Worm (Caenorhabditis elegans) whole organism, L1 larva: ENCODE data around the gene K06A4.6.

Experiments
- C34B4.2 ChIP-seq: sonication (generic microtip); optimal IDR thresholded peaks from 2 replicates; lab custom pipeline; 2017; ENCODE audit warnings: mild to moderate bottlenecking, missing genetic modification characterization, missing compliant biosample characterization
- F16B12.6 ChIP-seq: fragments of 150-350 bp; optimal IDR thresholded peaks from 2 replicates; lab custom pipeline; 2014; ENCODE audit warnings: missing biosample characterization, missing genetic modification characterization
- alr-1 ChIP-seq: fragments of 200-800 bp; sonication (Bioruptor generic); optimal IDR thresholded peaks from 2 replicates; lab custom pipeline; 2018; ENCODE audit warnings: borderline replicate concordance, mild to moderate bottlenecking, missing genetic modification characterization, missing compliant biosample characterization
- blmp-1 ChIP-seq: fragments of 150-350 bp; optimal IDR thresholded peaks from 2 replicates; lab custom pipeline; 2014; ENCODE audit warnings: missing biosample characterization, missing genetic modification characterization
- ceh-63 ChIP-seq: fragments of 200-800 bp; sonication (Bioruptor generic); optimal IDR thresholded peaks from 2 replicates; lab custom pipeline; 2018; ENCODE audit warnings: mild to moderate bottlenecking, missing genetic modification characterization, missing compliant biosample characterization
- ceh-90 ChIP-seq: sonication (generic microtip); optimal IDR thresholded peaks from 2 replicates; lab custom pipeline; 2016; ENCODE audit warnings: missing genetic modification characterization, missing compliant biosample characterization
- efl-1 ChIP-seq, 4 experiments: fragments of 150-350 bp; optimal IDR thresholded peaks in 3 of 4; peaks in 1 of 4; 1 replicate in 1 of 4; 2 replicates in 3 of 4; lab custom pipeline; 2014; ENCODE audit warnings: missing biosample characterization in 2 of 4, missing genetic modification characterization in 2 of 4, missing genetic modification reagents in 2 of 4
- egl-27 ChIP-seq, 2 experiments: fragments of 150-350 bp in 1 of 2; sonication (generic microtip); optimal IDR thresholded peaks; 3 replicates each; lab custom pipeline; 2017 to 2018; ENCODE audit warnings: missing biosample characterization in 2 of 2, missing genetic modification characterization in 2 of 2, missing genetic modification reagents in 2 of 2
- elt-2 ChIP-seq: sonication (generic microtip); optimal IDR thresholded peaks from 2 replicates; lab custom pipeline; 2016; ENCODE audit warnings: missing genetic modification characterization, mild to moderate bottlenecking, inconsistent platforms, missing compliant biosample characterization, missing genetic modification reagents
- elt-3 ChIP-seq, 6 experiments: fragments of 150-350 bp in 1 of 6; sonication (generic microtip); optimal IDR thresholded peaks; 2 replicates each; lab custom pipeline; 2017 to 2018; ENCODE audit warnings: missing biosample characterization in 6 of 6, missing genetic modification characterization in 6 of 6, inconsistent platforms in 1 of 6
- fkh-10 ChIP-seq: sonication (generic microtip); optimal IDR thresholded peaks from 2 replicates; lab custom pipeline; 2017; ENCODE audit warnings: missing biosample characterization, missing genetic modification reagents, missing genetic modification characterization
- hlh-4 ChIP-seq: sonication (generic microtip); optimal IDR thresholded peaks from 2 replicates; lab custom pipeline; 2016; ENCODE audit warnings: mild to moderate bottlenecking, missing genetic modification characterization, missing compliant biosample characterization
- lin-13 ChIP-seq: fragments of 150-350 bp; optimal IDR thresholded peaks from 2 replicates; lab custom pipeline; 2014; ENCODE audit warnings: missing biosample characterization, missing genetic modification reagents, missing genetic modification characterization
- lin-14 ChIP-seq: fragments of 200-800 bp; sonication (Bioruptor generic); optimal IDR thresholded peaks from 2 replicates; lab custom pipeline; 2018; ENCODE audit warnings: mild to moderate bottlenecking, missing genetic modification characterization, moderate library complexity, missing compliant biosample characterization
- lin-35 ChIP-seq, 2 experiments: fragments of 150-350 bp; optimal IDR thresholded peaks; 2 replicates each; lab custom pipeline; 2014; ENCODE audit warnings: missing biosample characterization in 2 of 2, missing genetic modification characterization in 2 of 2, missing genetic modification reagents in 2 of 2
- lir-3 ChIP-seq: sonication (generic microtip); optimal IDR thresholded peaks from 2 replicates; lab custom pipeline; 2016; ENCODE audit warnings: mild to moderate bottlenecking, missing genetic modification characterization, moderate library complexity, missing compliant biosample characterization; ENCODE audit not compliant: poor library complexity
- mab-9 ChIP-seq: fragments of 200-800 bp; sonication (Bioruptor generic); IDR thresholded peaks from 2 replicates; pipeline ENCODE4 v1.3.6; 2022; ENCODE audit warnings: missing genetic modification reagents, missing genetic modification characterization, missing compliant biosample characterization
- mdl-1 ChIP-seq, 2 experiments: fragments of 150-350 bp; optimal IDR thresholded peaks; 2 replicates each; lab custom pipeline; 2014 to 2017; ENCODE audit warnings: missing biosample characterization in 2 of 2, missing genetic modification characterization in 2 of 2, inconsistent platforms in 1 of 2
- mep-1 ChIP-seq: fragments of 150-350 bp; optimal IDR thresholded peaks from 2 replicates; lab custom pipeline; 2014; ENCODE audit warnings: missing biosample characterization, missing genetic modification characterization
- nhr-19 ChIP-seq: fragments of 200-800 bp; sonication (Bioruptor generic); conservative IDR thresholded peaks from 2 replicates; pipeline ENCODE4 v1.3.6; 2022; ENCODE audit warnings: missing genetic modification characterization, missing compliant biosample characterization
- nhr-20 ChIP-seq: sonication (generic microtip); optimal IDR thresholded peaks from 2 replicates; lab custom pipeline; 2016; ENCODE audit warnings: mild to moderate bottlenecking, missing genetic modification characterization, missing compliant biosample characterization
- nhr-47 ChIP-seq: sonication (generic microtip); optimal IDR thresholded peaks from 2 replicates; lab custom pipeline; 2016; ENCODE audit warnings: mild to moderate bottlenecking, missing genetic modification characterization, moderate library complexity, missing compliant biosample characterization
- nhr-71 ChIP-seq: sonication (generic microtip); optimal IDR thresholded peaks from 2 replicates; lab custom pipeline; 2016; ENCODE audit warnings: mild to moderate bottlenecking, missing genetic modification characterization, moderate library complexity, missing compliant biosample characterization
- nhr-76 ChIP-seq: sonication (generic microtip); optimal IDR thresholded peaks from 2 replicates; lab custom pipeline; 2017; ENCODE audit warnings: missing biosample characterization, missing genetic modification characterization
- nhr-85 ChIP-seq: sonication (generic microtip); peaks from one replicate; lab custom pipeline; 2016; ENCODE audit warnings: missing genetic modification characterization, inconsistent platforms, missing compliant biosample characterization
- nhr-90 ChIP-seq: sonication (generic microtip); optimal IDR thresholded peaks from 2 replicates; lab custom pipeline; 2016; ENCODE audit warnings: mild to moderate bottlenecking, missing genetic modification characterization, missing compliant biosample characterization; ENCODE audit not compliant: poor library complexity
- pax-3 ChIP-seq: fragments of 200-800 bp; sonication (Bioruptor generic); optimal IDR thresholded peaks from 2 replicates; lab custom pipeline; 2018; ENCODE audit warnings: mild to moderate bottlenecking, missing genetic modification characterization, moderate library complexity, missing compliant biosample characterization
- pqm-1 ChIP-seq: sonication (generic microtip); optimal IDR thresholded peaks from 3 replicates; lab custom pipeline; 2017; ENCODE audit warnings: missing biosample characterization, missing genetic modification characterization
- tbx-2 ChIP-seq: sonication (generic microtip); optimal IDR thresholded peaks from 2 replicates; lab custom pipeline; 2016; ENCODE audit warnings: missing genetic modification characterization, missing compliant biosample characterization
- tlp-1 ChIP-seq: fragments of 150-350 bp; optimal IDR thresholded peaks from 2 replicates; lab custom pipeline; 2014; ENCODE audit warnings: missing biosample characterization, missing genetic modification characterization
- unc-86 ChIP-seq: sonication (generic microtip); optimal IDR thresholded peaks from 2 replicates; lab custom pipeline; 2016; ENCODE audit warnings: missing genetic modification characterization, missing compliant biosample characterization
- unc-98 ChIP-seq: fragments of 200-800 bp; sonication (Bioruptor generic); IDR thresholded peaks from 2 replicates; pipeline ENCODE4 v1.3.6; 2022; ENCODE audit warnings: missing genetic modification characterization, missing compliant biosample characterization
- vab-15 ChIP-seq: sonication (generic microtip); optimal IDR thresholded peaks from 2 replicates; lab custom pipeline; 2017; ENCODE audit warnings: missing genotype, mild to moderate bottlenecking, missing genetic modification characterization, missing compliant biosample characterization
- zag-1 ChIP-seq: fragments of 150-350 bp; optimal IDR thresholded peaks from 2 replicates; lab custom pipeline; 2014; ENCODE audit warnings: missing biosample characterization, missing genetic modification characterization
- ztf-4 ChIP-seq: fragments of 150-350 bp; optimal IDR thresholded peaks from 2 replicates; lab custom pipeline; 2014; ENCODE audit warnings: missing biosample characterization, missing genetic modification characterization

The K06A4.6 gene

ce11 chrV:9509597-9509996 lies 29.1 kb upstream of the K06A4.6 start:
- TF ChIP-seq nhr-71 (tag; lab: Kevin White, UChicago) = no peak
- no peak for TF ChIP-seq ztf-4
- no peak for TF ChIP-seq lin-13 (GFP tag; lab: Kevin White, UChicago)

ce11 chrV:9507742-9508141 lies 27.3 kb upstream of the K06A4.6 start, which contains the start of gene acs-14:
acs-14 (plus strand) TSS chrV:9508132.
- TF ChIP-seq nhr-20 (tag; lab: Kevin White, UChicago) (peak; percentile 13), elt-3 (tag; optimal IDR thresholded peaks at IDR 0.05; lab: Kevin White, UChicago) (peak in 1 of 6 experiments; percentile 4), nhr-90 (tag; lab: Kevin White, UChicago) (no peak), nhr-47 (no peak), efl-1 (optimal IDR thresholded peaks at IDR 0.05; lab: Kevin White, UChicago) (no peak), efl-1 (GFP tag; optimal IDR thresholded peaks at IDR 0.05 in 1 of 2; lab: Kevin White, UChicago) (peak in 1 of 2 experiments; percentile 51), lin-35 (GFP tag; optimal IDR thresholded peaks at IDR 0.05; lab: Kevin White, UChicago) (peak in 1 of 2 experiments; percentile 12), hlh-4 (tag; lab: Kevin White, UChicago) (no peak), elt-2 (peak; percentile 12)

- TF ChIP-seq lin-35 (GFP tag; optimal IDR thresholded peaks at IDR 0.05; lab: Kevin White, UChicago) (peak in 1 of 2 experiments; percentile 40), lir-3 (tag; lab: Kevin White, UChicago) (no peak), elt-3 (tag; optimal IDR thresholded peaks at IDR 0.05; lab: Kevin White, UChicago) (no peak), pax-3 (no peak), nhr-90 (tag; lab: Kevin White, UChicago) (peak; percentile 2), unc-98 (GFP tag; lab: Robert Waterston, UW) (no peak), elt-2 (peak; percentile 72), nhr-20 (tag; lab: Kevin White, UChicago) (peak; percentile 30), mdl-1 (tag; optimal IDR thresholded peaks at IDR 0.05; lab: Kevin White, UChicago) (peak in 1 of 2 experiments; percentile 11)
These were observed 26.5 kb upstream of the K06A4.6 start for ce11 chrV:9506931-9507330.

ce11 chrV:9504474-9504960 lies 24.1 kb upstream of the K06A4.6 start, which contains the start of gene haao-1:
haao-1 (plus strand) TSS chrV:9504910.
- TF ChIP-seq C34B4.2 (tag; lab: Kevin White, UChicago) (no peak), ceh-63 (GFP tag; lab: Kevin White, UChicago) (no peak), blmp-1 (tag; lab: Kevin White, UChicago) (peak; percentile 69), nhr-19 (GFP tag; lab: Robert Waterston, UW) (no peak), mep-1 (tag; lab: Kevin White, UChicago) (peak; percentile 30), nhr-71 (tag; lab: Kevin White, UChicago) (peak; percentile 36), fkh-10 (GFP tag; lab: Kevin White, UChicago) (no peak), ceh-90 (no peak), lin-13 (GFP tag; lab: Kevin White, UChicago) (no peak), vab-15 (no peak), egl-27 (tag; optimal IDR thresholded peaks at IDR 0.05; lab: Kevin White, UChicago) (no peak), nhr-20 (tag; lab: Kevin White, UChicago) (peak; percentile 20), pqm-1 (tag; lab: Kevin White, UChicago) (no peak), F16B12.6 (no peak), zag-1 (tag; lab: Kevin White, UChicago) (no peak), tlp-1 (tag; lab: Kevin White, UChicago) (no peak), mab-9 (no peak), alr-1 (tag; lab: Kevin White, UChicago) (no peak), pax-3 (no peak), lin-14 (GFP tag; lab: Kevin White, UChicago) (peak; percentile 57), tbx-2 (tag; lab: Kevin White, UChicago) (peak; percentile 23), nhr-85 (tag; lab: Kevin White, UChicago) (peak; percentile 77), nhr-76 (tag; lab: Kevin White, UChicago) (no peak), elt-3 (tag; optimal IDR thresholded peaks at IDR 0.05; lab: Kevin White, UChicago) (peak in 1 of 6 experiments; percentile 57), ztf-4 (no peak), efl-1 (optimal IDR thresholded peaks at IDR 0.05; lab: Kevin White, UChicago) (no peak), efl-1 (GFP tag; optimal IDR thresholded peaks at IDR 0.05 in 1 of 2; lab: Kevin White, UChicago) (no peak), unc-86 (tag; lab: Kevin White, UChicago) (no peak)
